Fruit fly (Drosophila melanogaster): Measurements from ENCODE around the gene fh.

fh gene

dm6 chrX:9161912-9162311, 13.0 kb upstream of the fh start, which contains the start of the genes Zpr1 and CG44532 (continued):
- TF ChIP-seq CG11085 (GFP tag; IDR thresholded peaks at IDR 0.05) (no peak), nom (GFP tag; optimal IDR thresholded peaks at IDR 0.05) (no peak), CG6254 (GFP tag; optimal IDR thresholded peaks at IDR 0.05) (no peak), Kr (GFP tag; optimal IDR thresholded peaks at IDR 0.05) (no peak), luna (GFP tag; optimal IDR thresholded peaks at IDR 0.05) (no peak), CG15601 (tag; optimal IDR thresholded peaks at IDR 0.05) (no peak), D19A (tag; optimal IDR thresholded peaks at IDR 0.05) (no peak), Opbp (GFP tag; IDR thresholded peaks at IDR 0.05; ENCODE audit: partially characterized antibody) (peak; percentile 74), Hsf (GFP tag; optimal IDR thresholded peaks at IDR 0.05) (no peak), CG2712 (tag; optimal IDR thresholded peaks at IDR 0.05) (no peak), ham (GFP tag; IDR thresholded peaks at IDR 0.05) (no peak)

dm6 chrX:9159736-9160135, 10.9 kb upstream of the fh start, which contains the start of gene NdufA3:
NdufA3 (minus strand) TSS chrX:9160052.
- no peak for TF ChIP-seq Six4 (GFP tag; optimal IDR thresholded peaks at IDR 0.05)
- TF ChIP-seq Sry-δ (GFP tag; optimal IDR thresholded peaks at IDR 0.05), result peak; percentile 86
- TF ChIP-seq YL-1 (GFP tag; optimal IDR thresholded peaks at IDR 0.05), result peak; percentile 56
- TF ChIP-seq vnd (GFP tag; IDR thresholded peaks at IDR 0.05; ENCODE audit: partially characterized antibody), result peak; percentile 73
- TF ChIP-seq H15 (GFP tag; IDR thresholded peaks at IDR 0.05), result no peak
- peak; percentile 73; the same call in 1 of the 2 replicates for TF ChIP-seq CG42726 (GFP tag; IDR thresholded peaks at IDR 0.05; ENCODE audit: partially characterized antibody)
- peak; percentile 83 for TF ChIP-seq bbx (GFP tag; IDR thresholded peaks at IDR 0.05; ENCODE audit: partially characterized antibody)
- peak; percentile 26 for TF ChIP-seq CG1603 (tag; optimal IDR thresholded peaks at IDR 0.05)
- TF ChIP-seq CG16813 (GFP tag; IDR thresholded peaks at IDR 0.05; ENCODE audit: partially characterized antibody), result peak; percentile 72
- no peak for TF ChIP-seq otp (GFP tag; IDR thresholded peaks at IDR 0.05)
- peak; percentile 8; the same call in 1 of the 2 replicates for TF ChIP-seq slbo (GFP tag; IDR thresholded peaks at IDR 0.05)
- no peak for TF ChIP-seq CG8290 (GFP tag; optimal IDR thresholded peaks at IDR 0.05)
- TF ChIP-seq CG8290 (tag; optimal IDR thresholded peaks at IDR 0.05), result peak in 1 of 2 experiments; percentile 19
- TF ChIP-seq CG3995 (GFP tag; optimal IDR thresholded peaks at IDR 0.05), result peak; percentile 85
- TF ChIP-seq Scr (GFP tag; IDR thresholded peaks at IDR 0.05; ENCODE audit: partially characterized antibody), result peak; percentile 83
- TF ChIP-seq inv (GFP tag; IDR thresholded peaks at IDR 0.05; ENCODE audit: partially characterized antibody), result peak; percentile 66
- TF ChIP-seq CG2116 (GFP tag; optimal IDR thresholded peaks at IDR 0.05), result peak; percentile 41
- 0 out of 3 replicates have a peak, but pooled peaks have one; percentile 40 for TF ChIP-seq mld (GFP tag; IDR thresholded peaks at IDR 0.05; ENCODE audit: partially characterized antibody)
- peak; percentile 67; the same call in 1 of the 2 replicates for TF ChIP-seq ato (GFP tag; IDR thresholded peaks at IDR 0.05; ENCODE audit: partially characterized antibody)
- peak; percentile 20; the same call in 1 of the 2 replicates for TF ChIP-seq Rfx (GFP tag; IDR thresholded peaks at IDR 0.05)
- no peak for TF ChIP-seq so (GFP tag; IDR thresholded peaks at IDR 0.05)
- TF ChIP-seq E2f2 (GFP tag; IDR thresholded peaks at IDR 0.05), result peak; percentile 50
- no peak for TF ChIP-seq repo (GFP tag; optimal IDR thresholded peaks at IDR 0.05)
- TF ChIP-seq pzg (GFP tag; optimal IDR thresholded peaks at IDR 0.05), result peak; percentile 62
- TF ChIP-seq CG12659 (GFP tag; optimal IDR thresholded peaks at IDR 0.05), result peak; percentile 35
- no peak for TF ChIP-seq Hr78 (GFP tag; optimal IDR thresholded peaks at IDR 0.05)
- peak; percentile 5 for TF ChIP-seq nmo (GFP tag; optimal IDR thresholded peaks at IDR 0.05)
- peak; percentile 67; the same call in 2 of the 3 replicates for TF ChIP-seq zen2 (GFP tag; IDR thresholded peaks at IDR 0.05; ENCODE audit: partially characterized antibody)
- peak; percentile 25 for TF ChIP-seq CG9797 (GFP tag; optimal IDR thresholded peaks at IDR 0.05)
- TF ChIP-seq NfI (GFP tag; optimal IDR thresholded peaks at IDR 0.05), result no peak
- TF ChIP-seq hbn (GFP tag; IDR thresholded peaks at IDR 0.05; ENCODE audit: partially characterized antibody), result peak; percentile 81
- peak; percentile 73 for TF ChIP-seq sens (GFP tag)
- peak; percentile 73 for TF ChIP-seq CG7963 (GFP tag; IDR thresholded peaks at IDR 0.05; ENCODE audit: partially characterized antibody)
- no peak for TF ChIP-seq CG11398 (GFP tag; optimal IDR thresholded peaks at IDR 0.05)
- peak; percentile 18 for TF ChIP-seq CG15514 (GFP tag; optimal IDR thresholded peaks at IDR 0.05)
- TF ChIP-seq chinmo (GFP tag; IDR thresholded peaks at IDR 0.05; ENCODE audit: partially characterized antibody), result 0 out of 4 replicates have a peak, but pooled peaks have one; percentile 71
- TF ChIP-seq crp (GFP tag; optimal IDR thresholded peaks at IDR 0.05), result peak; percentile 3 to 87
